Worm (Caenorhabditis elegans) whole organism, L4 larva: ENCODE data around the gene lgc-35.

ENCODE experiments used
- F26F4.8 ChIP-seq: fragments of 200-800 bp; sonication (Bioruptor generic); conservative IDR thresholded peaks from 2 replicates; pipeline ENCODE4 v1.3.6; 2022; ENCODE audit warnings: missing genetic modification characterization, missing compliant biosample characterization
- F44E2.7 ChIP-seq: fragments of 200-800 bp; sonication (Bioruptor generic); IDR thresholded peaks from 2 replicates; pipeline ENCODE4 v2.1.2; 2022; ENCODE audit warnings: missing genetic modification characterization, missing compliant biosample characterization
- F49E8.2 ChIP-seq: sonication (generic microtip); optimal IDR thresholded peaks from 2 replicates; lab custom pipeline; 2016; ENCODE audit warnings: missing compliant biosample characterization, mild to moderate bottlenecking, missing genetic modification characterization, borderline replicate concordance
- T20F7.1 ChIP-seq: fragments of 200-800 bp; sonication (Bioruptor generic); optimal IDR thresholded peaks from 2 replicates; lab custom pipeline; 2018; ENCODE audit warnings: mild to moderate bottlenecking, missing genetic modification characterization, missing compliant biosample characterization
- T26A8.4 ChIP-seq: fragments of 200-800 bp; sonication (Bioruptor generic); IDR thresholded peaks from 2 replicates; pipeline ENCODE4 v1.3.6; 2022; ENCODE audit warnings: missing genetic modification characterization, missing compliant biosample characterization
- Y105C5A.15 ChIP-seq: fragments of 200-800 bp; sonication (Bioruptor generic); IDR thresholded peaks from 2 replicates; pipeline ENCODE4 v1.3.6; 2022; ENCODE audit warnings: missing genetic modification characterization, missing compliant biosample characterization
- Y48G9A.11 ChIP-seq: fragments of 200-800 bp; sonication (Bioruptor generic); IDR thresholded peaks from 2 replicates; pipeline ENCODE4 v1.3.6; 2022; ENCODE audit warnings: missing genetic modification reagents, missing genetic modification characterization, missing compliant biosample characterization
- ZK337.2 ChIP-seq: fragments of 200-800 bp; sonication (Bioruptor generic); IDR thresholded peaks from 2 replicates; pipeline ENCODE4 v1.3.6; 2022; ENCODE audit warnings: missing genetic modification reagents, missing genetic modification characterization, missing compliant biosample characterization
- ZK546.5 ChIP-seq, 2 experiments: sonication (generic microtip); optimal IDR thresholded peaks; 2 replicates each; lab custom pipeline; 2017; ENCODE audit warnings: missing biosample characterization in 2 of 2, missing genetic modification characterization in 2 of 2
- aha-1 ChIP-seq: fragments of 150-350 bp; peaks from one replicate; lab custom pipeline; 2014; ENCODE audit warnings: missing biosample characterization, missing genetic modification characterization
- ama-1 ChIP-seq: fragments of 150-350 bp; optimal IDR thresholded peaks from 2 replicates; lab custom pipeline; 2014; ENCODE audit warnings: inconsistent platforms, mixed read lengths
- ceh-20 ChIP-seq: fragments of 200-800 bp; sonication (Bioruptor generic); IDR thresholded peaks from 2 replicates; pipeline ENCODE4 v1.3.6; 2022; ENCODE audit warnings: missing genetic modification reagents, missing genetic modification characterization, missing compliant biosample characterization
- ceh-28 ChIP-seq: fragments of 150-350 bp; optimal IDR thresholded peaks from 2 replicates; lab custom pipeline; 2014; ENCODE audit warnings: missing biosample characterization, missing genetic modification reagents, missing genetic modification characterization
- ceh-32 ChIP-seq: sonication (generic microtip); optimal IDR thresholded peaks from 2 replicates; lab custom pipeline; 2016; ENCODE audit warnings: mild to moderate bottlenecking, missing genetic modification characterization, missing compliant biosample characterization; ENCODE audit not compliant: poor library complexity
- ceh-62 ChIP-seq: sonication (generic microtip); optimal IDR thresholded peaks from 2 replicates; lab custom pipeline; 2017; ENCODE audit warnings: missing biosample characterization, missing genetic modification characterization
- cey-2 ChIP-seq: sonication (generic microtip); optimal IDR thresholded peaks from 3 replicates; lab custom pipeline; 2017; ENCODE audit warnings: missing genetic modification characterization, mild to moderate bottlenecking, missing compliant biosample characterization, antibody characterized with exemption, borderline replicate concordance; ENCODE audit not compliant: insufficient read depth
- ctbp-1 ChIP-seq: fragments of 200-800 bp; sonication (Bioruptor generic); IDR thresholded peaks from 2 replicates; pipeline ENCODE4 v1.3.6; 2022; ENCODE audit warnings: missing genetic modification reagents, missing genetic modification characterization, missing compliant biosample characterization
- daf-16 ChIP-seq, 3 experiments: sonication (generic microtip); optimal IDR thresholded peaks; 2 replicates each; lab custom pipeline; 2016 to 2017; ENCODE audit warnings: missing genetic modification characterization in 3 of 3, missing genetic modification reagents in 3 of 3, mild to moderate bottlenecking in 2 of 3, missing compliant biosample characterization in 2 of 3, missing biosample characterization in 1 of 3, moderate library complexity in 1 of 3
- daf-8 ChIP-seq: fragments of 200-800 bp; sonication (Bioruptor generic); IDR thresholded peaks from 2 replicates; pipeline ENCODE4 v1.3.6; 2022; ENCODE audit warnings: missing genetic modification characterization, missing compliant biosample characterization
- dmd-6 ChIP-seq: fragments of 200-800 bp; sonication (Bioruptor generic); IDR thresholded peaks from 2 replicates; pipeline ENCODE4 v1.3.6; 2022; ENCODE audit warnings: missing genetic modification reagents, missing genetic modification characterization, missing compliant biosample characterization
- dmd-8 ChIP-seq: fragments of 200-800 bp; sonication (Bioruptor generic); IDR thresholded peaks from 2 replicates; pipeline ENCODE4 v1.3.6; 2022; ENCODE audit warnings: missing genetic modification characterization, missing compliant biosample characterization
- dmd-9 ChIP-seq: fragments of 200-800 bp; sonication (Bioruptor generic); IDR thresholded peaks from 2 replicates; pipeline ENCODE4 v1.3.6; 2022; ENCODE audit warnings: missing genetic modification reagents, missing genetic modification characterization, missing compliant biosample characterization
- dpl-1 ChIP-seq: fragments of 150-350 bp; optimal IDR thresholded peaks from 2 replicates; lab custom pipeline; 2014; ENCODE audit warnings: missing biosample characterization, missing genetic modification reagents, missing genetic modification characterization
- egl-27 ChIP-seq: sonication (generic microtip); optimal IDR thresholded peaks from 3 replicates; lab custom pipeline; 2017; ENCODE audit warnings: missing biosample characterization, missing genetic modification reagents, missing genetic modification characterization
- hlh-11 ChIP-seq: fragments of 200-800 bp; sonication (Bioruptor generic); optimal IDR thresholded peaks from 2 replicates; lab custom pipeline; 2018; ENCODE audit warnings: mild to moderate bottlenecking, missing genetic modification characterization, missing compliant biosample characterization
- hlh-30 ChIP-seq: sonication (generic microtip); optimal IDR thresholded peaks from 2 replicates; lab custom pipeline; 2017; ENCODE audit warnings: antibody characterized with exemption, mild to moderate bottlenecking, missing genetic modification characterization, missing compliant biosample characterization; ENCODE audit not compliant: insufficient read depth
- hmg-1.1 ChIP-seq: fragments of 200-800 bp; sonication (Bioruptor generic); IDR thresholded peaks from 2 replicates; pipeline ENCODE4 v1.3.6; 2022; ENCODE audit warnings: missing genetic modification reagents, missing genetic modification characterization, missing compliant biosample characterization
- lin-13 ChIP-seq: fragments of 150-350 bp; optimal IDR thresholded peaks from 2 replicates; lab custom pipeline; 2014; ENCODE audit warnings: missing biosample characterization, missing genetic modification reagents, missing genetic modification characterization
- lin-15B ChIP-seq: fragments of 150-350 bp; sonication (generic microtip); optimal IDR thresholded peaks from 3 replicates; lab custom pipeline; 2014; ENCODE audit warnings: missing biosample characterization, missing genetic modification characterization
- lin-39 ChIP-seq: fragments of 150-350 bp; optimal IDR thresholded peaks from 2 replicates; lab custom pipeline; 2014; ENCODE audit warnings: missing biosample characterization, missing genetic modification reagents, missing genetic modification characterization
- madf-5 ChIP-seq, 2 experiments: fragments of 200-800 bp; sonication (Bioruptor generic); IDR thresholded peaks; 2 replicates each; pipeline ENCODE4 v1.3.6; 2022; ENCODE audit warnings: missing compliant biosample characterization in 2 of 2, missing genetic modification characterization in 2 of 2
- madf-9 ChIP-seq: fragments of 200-800 bp; sonication (Bioruptor generic); conservative IDR thresholded peaks from 2 replicates; pipeline ENCODE4 v1.3.6; 2022; ENCODE audit warnings: missing genetic modification reagents, missing genetic modification characterization, missing compliant biosample characterization
- mdt-29 ChIP-seq: fragments of 200-800 bp; sonication (Bioruptor generic); IDR thresholded peaks from 2 replicates; pipeline ENCODE4 v1.3.6; 2022; ENCODE audit warnings: missing genetic modification reagents, missing genetic modification characterization, missing compliant biosample characterization
- nhr-10 ChIP-seq: fragments of 150-350 bp; optimal IDR thresholded peaks from 2 replicates; lab custom pipeline; 2014; ENCODE audit warnings: missing biosample characterization, missing genetic modification characterization
- nhr-111 ChIP-seq: fragments of 200-800 bp; sonication (Bioruptor generic); optimal IDR thresholded peaks from 2 replicates; lab custom pipeline; 2018; ENCODE audit warnings: mild to moderate bottlenecking, missing genetic modification characterization, missing compliant biosample characterization
- nhr-25 ChIP-seq: sonication (generic microtip); optimal IDR thresholded peaks from 2 replicates; lab custom pipeline; 2017; ENCODE audit warnings: missing genetic modification characterization, mild to moderate bottlenecking, missing compliant biosample characterization, antibody characterized with exemption, moderate library complexity, borderline replicate concordance; ENCODE audit not compliant: insufficient read depth
- nhr-28 ChIP-seq: fragments of 150-350 bp; optimal IDR thresholded peaks from 2 replicates; lab custom pipeline; 2014; ENCODE audit warnings: missing biosample characterization, missing genetic modification characterization
- nhr-42 ChIP-seq: fragments of 200-800 bp; sonication (Bioruptor generic); IDR thresholded peaks from 2 replicates; pipeline ENCODE4 v1.3.6; 2022; ENCODE audit warnings: missing genetic modification characterization, missing compliant biosample characterization
- nhr-6 ChIP-seq: fragments of 150-350 bp; optimal IDR thresholded peaks from 2 replicates; lab custom pipeline; 2014; ENCODE audit warnings: missing biosample characterization, missing genetic modification characterization
- pqm-1 ChIP-seq: sonication (generic microtip); optimal IDR thresholded peaks from 2 replicates; lab custom pipeline; 2017; ENCODE audit warnings: missing biosample characterization, missing genetic modification characterization
- saeg-2 ChIP-seq: fragments of 200-800 bp; sonication (Bioruptor generic); IDR thresholded peaks from 2 replicates; pipeline ENCODE4 v1.3.6; 2022; ENCODE audit warnings: missing genetic modification reagents, missing genetic modification characterization, missing compliant biosample characterization
- snpc-1.2 ChIP-seq: fragments of 200-800 bp; sonication (Bioruptor generic); IDR thresholded peaks from 2 replicates; pipeline ENCODE4 v1.3.6; 2022; ENCODE audit warnings: missing genetic modification reagents, missing genetic modification characterization, missing compliant biosample characterization
- snpc-4 ChIP-seq: fragments of 150-350 bp; optimal IDR thresholded peaks from 2 replicates; lab custom pipeline; 2014; ENCODE audit warnings: missing biosample characterization, missing genetic modification characterization
- spr-1 ChIP-seq: sonication (generic microtip); optimal IDR thresholded peaks from 2 replicates; lab custom pipeline; 2016; ENCODE audit warnings: mild to moderate bottlenecking, missing genetic modification characterization, missing compliant biosample characterization
- unc-39 ChIP-seq: sonication (generic microtip); optimal IDR thresholded peaks from 2 replicates; lab custom pipeline; 2017; ENCODE audit warnings: missing biosample characterization, missing genetic modification characterization
- zag-1 ChIP-seq: fragments of 150-350 bp; optimal IDR thresholded peaks from 2 replicates; lab custom pipeline; 2014; ENCODE audit warnings: missing biosample characterization, missing genetic modification characterization
- zip-11 ChIP-seq: fragments of 200-800 bp; sonication (Bioruptor generic); IDR thresholded peaks from 2 replicates; pipeline ENCODE4 v1.3.6; 2022; ENCODE audit warnings: missing genetic modification characterization, missing compliant biosample characterization
- zip-2 ChIP-seq: fragments of 150-350 bp; optimal IDR thresholded peaks from 2 replicates; lab custom pipeline; 2014; ENCODE audit warnings: missing biosample characterization, missing genetic modification characterization

lgc-35 gene

DNA sequence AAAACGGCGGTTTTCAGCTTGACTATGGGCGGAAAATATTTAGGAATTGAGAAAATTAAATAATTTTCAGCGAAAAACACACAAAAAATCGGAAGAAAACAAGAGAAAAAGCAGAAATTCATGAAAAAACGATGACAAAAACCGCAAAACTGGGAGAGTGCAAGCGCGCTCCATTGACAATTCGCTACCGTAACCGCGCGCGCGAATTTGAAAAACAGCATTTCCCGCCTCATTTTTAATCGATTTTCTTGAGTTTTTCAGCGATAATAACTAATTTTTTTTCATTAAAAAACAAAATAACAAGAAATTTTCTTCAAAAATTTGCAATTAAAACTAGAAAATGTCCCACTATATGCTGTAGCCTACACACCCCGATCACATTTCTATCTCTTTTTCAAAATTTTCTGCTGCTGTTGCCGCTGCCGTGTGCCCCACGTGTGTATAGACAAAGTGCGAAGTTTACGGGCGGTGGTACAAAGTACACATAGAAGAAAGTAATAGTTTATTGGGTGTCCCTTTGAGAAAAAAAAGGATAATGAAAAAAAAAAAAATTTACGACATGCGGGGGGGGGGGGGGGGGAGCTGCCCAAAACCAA lies 39.9 kb downstream of the lgc-35 start (continued):
- TF ChIP-seq nhr-25 (tag; lab: Kevin White, UChicago) (no peak), unc-39 (tag; lab: Kevin White, UChicago) (no peak), ctbp-1 (no peak), zip-11 (no peak), ZK337.2 (GFP tag; lab: Robert Waterston, UW) (no peak), F49E8.2 (peak; percentile 67), Y105C5A.15 (GFP tag; lab: Robert Waterston, UW) (no peak), zip-2 (tag; lab: Kevin White, UChicago) (no peak), nhr-28 (tag; lab: Kevin White, UChicago) (peak; percentile 77), zag-1 (tag; lab: Kevin White, UChicago) (no peak), aha-1 (tag; lab: Kevin White, UChicago) (peak; percentile 38), ZK546.5 (tag; optimal IDR thresholded peaks at IDR 0.05; lab: Kevin White, UChicago) (no peak), ceh-32 (tag; lab: Kevin White, UChicago) (no peak), dmd-9 (GFP tag; lab: Robert Waterston, UW) (no peak), Y48G9A.11 (GFP tag; lab: Robert Waterston, UW) (peak; percentile 76), dpl-1 (GFP tag; lab: Kevin White, UChicago) (peak; percentile 39), ceh-62 (tag; lab: Kevin White, UChicago) (no peak), madf-9 (GFP tag; lab: Robert Waterston, UW) (no peak), daf-16 (GFP tag; optimal IDR thresholded peaks at IDR 0.05; lab: Kevin White, UChicago) (no peak), daf-16 (tag; optimal IDR thresholded peaks at IDR 0.05; lab: Kevin White, UChicago) (no peak), hmg-1.1 (0 out of 2 replicates have a peak, but pooled peaks have one; percentile 24)

DNA sequence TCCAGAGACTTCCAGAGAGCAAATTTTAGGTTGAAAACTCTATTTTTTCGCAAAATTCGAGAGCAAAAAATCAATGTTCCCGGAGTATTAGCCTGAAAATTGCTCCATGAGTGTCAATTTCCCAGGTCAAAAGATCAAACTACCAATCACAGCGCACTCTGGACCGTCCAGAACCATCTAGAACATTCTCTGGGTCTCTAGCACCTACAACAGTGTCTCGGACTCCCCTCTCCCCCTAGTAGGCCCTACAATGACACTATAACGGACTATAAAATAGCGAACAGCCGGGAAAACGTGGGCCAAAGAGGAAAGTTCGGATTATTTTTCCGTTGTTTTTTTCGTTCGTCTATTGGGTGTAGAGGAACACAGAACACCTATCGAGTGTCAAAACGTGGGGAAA lies 40.6 kb downstream of the lgc-35 start:
- TF ChIP-seq snpc-4 (tag; lab: Kevin White, UChicago) (no peak), nhr-6 (no peak), ceh-20 (no peak), daf-8 (no peak), dmd-9 (GFP tag; lab: Robert Waterston, UW) (no peak), saeg-2 (GFP tag; lab: Robert Waterston, UW) (no peak), pqm-1 (no peak), T20F7.1 (GFP tag; lab: Kevin White, UChicago) (no peak), lin-15B (tag; lab: Kevin White, UChicago) (no peak), nhr-28 (tag; lab: Kevin White, UChicago) (peak; percentile 13), nhr-10 (tag; lab: Kevin White, UChicago) (no peak), F26F4.8 (GFP tag; lab: Robert Waterston, UW) (no peak), zag-1 (tag; lab: Kevin White, UChicago) (no peak), T26A8.4 (no peak), cey-2 (no peak), ctbp-1 (0 out of 2 replicates have a peak, but pooled peaks have one; percentile 8), mdt-29 (GFP tag; lab: Robert Waterston, UW) (peak; percentile 56; the same call in 1 of the 2 replicates)

DNA sequence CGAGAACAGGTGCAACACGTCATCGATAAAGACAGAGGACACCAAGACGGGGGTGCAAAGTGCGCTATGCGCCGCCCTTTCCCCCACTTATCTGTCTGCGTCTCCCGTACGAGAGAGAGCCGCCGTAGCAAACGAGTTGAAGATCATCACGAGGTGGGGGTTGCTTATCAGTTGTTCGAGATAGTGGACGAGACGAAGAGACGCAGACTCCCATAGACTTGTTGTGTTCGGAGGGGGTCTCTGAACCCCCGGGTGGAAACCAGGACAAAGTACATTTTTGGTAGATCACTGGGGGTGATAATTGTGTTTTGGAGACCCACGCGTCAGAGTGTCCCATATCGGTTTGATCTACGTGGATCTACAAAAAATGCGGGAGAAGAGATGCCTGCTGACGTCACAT lies 41.1 kb downstream of the lgc-35 start:
- peak; percentile 94 for TF ChIP-seq hlh-30 (tag; lab: Kevin White, UChicago)
- no peak for TF ChIP-seq madf-5 (GFP tag; IDR thresholded peaks at IDR 0.05; lab: Robert Waterston, UW)
- no peak for TF ChIP-seq snpc-4 (tag; lab: Kevin White, UChicago)
- peak; percentile 56 for TF ChIP-seq lin-13
- TF ChIP-seq ama-1 (lab: Kevin White, UChicago) = no peak
- TF ChIP-seq lin-39 = no peak
- TF ChIP-seq hlh-11 (tag; lab: Kevin White, UChicago) = peak; percentile 99
- TF ChIP-seq ceh-28 (tag; lab: Kevin White, UChicago) = no peak
- peak; percentile 96 for TF ChIP-seq dmd-6 (GFP tag; lab: Robert Waterston, UW)
- TF ChIP-seq nhr-111 (GFP tag; lab: Kevin White, UChicago) = no peak
- no peak for TF ChIP-seq lin-15B (tag; lab: Kevin White, UChicago)
- TF ChIP-seq nhr-42 = peak; percentile 80; the same call in 1 of the 2 replicates
- TF ChIP-seq dmd-8 = no peak
- TF ChIP-seq T20F7.1 (GFP tag; lab: Kevin White, UChicago) = no peak
- TF ChIP-seq F44E2.7 (GFP tag; lab: Robert Waterston, UW) = no peak
- TF ChIP-seq aha-1 (tag; lab: Kevin White, UChicago) = peak; percentile 97
- TF ChIP-seq madf-9 (GFP tag; lab: Robert Waterston, UW) = 0 out of 2 replicates have a peak, but pooled peaks have one; percentile 47
- peak; percentile 72 for TF ChIP-seq spr-1 (tag; lab: Kevin White, UChicago)
- peak; percentile 56 for TF ChIP-seq snpc-1.2 (GFP tag; lab: Robert Waterston, UW)
- no peak for TF ChIP-seq egl-27 (tag; lab: Kevin White, UChicago)
- peak; percentile 85 for TF ChIP-seq ceh-20
